Worm (Caenorhabditis elegans) whole organism, midembryonic: ENCODE results near the gene srw-85.

Experiments
- T22C8.4 ChIP-seq: fragments of 200-800 bp; sonication (Bioruptor generic); IDR thresholded peaks from 2 replicates; pipeline ENCODE4 v1.3.6; 2022; ENCODE audit warnings: missing genetic modification characterization, missing compliant biosample characterization
- cog-1 ChIP-seq: sonication (generic microtip); optimal IDR thresholded peaks from 2 replicates; lab custom pipeline; 2016; ENCODE audit warnings: missing genetic modification characterization, missing compliant biosample characterization
- flt-1 ChIP-seq: fragments of 200-800 bp; sonication (Bioruptor generic); IDR thresholded peaks from 2 replicates; pipeline ENCODE4 v1.3.6; 2022; ENCODE audit warnings: missing genetic modification characterization, missing compliant biosample characterization
- klf-2 ChIP-seq: fragments of 200-800 bp; sonication (Bioruptor generic); conservative IDR thresholded peaks from 2 replicates; pipeline ENCODE4 v1.3.6; 2022; ENCODE audit warnings: missing genetic modification reagents, missing genetic modification characterization, missing compliant biosample characterization
- med-1 ChIP-seq: sonication (generic microtip); optimal IDR thresholded peaks from 2 replicates; lab custom pipeline; 2017; ENCODE audit warnings: missing genetic modification characterization, mild to moderate bottlenecking, missing compliant biosample characterization, antibody characterized with exemption, missing genetic modification reagents; ENCODE audit not compliant: insufficient read depth
- ref-1 ChIP-seq: fragments of 200-800 bp; sonication (Bioruptor generic); conservative IDR thresholded peaks from 2 replicates; pipeline ENCODE4 v1.3.6; 2022; ENCODE audit warnings: missing genetic modification reagents, missing genetic modification characterization, missing compliant biosample characterization
- tab-1 ChIP-seq: fragments of 200-800 bp; sonication (Bioruptor generic); IDR thresholded peaks from 2 replicates; pipeline ENCODE4 v1.3.6; 2022; ENCODE audit warnings: missing genetic modification characterization, missing compliant biosample characterization
- ztf-23 ChIP-seq: fragments of 200-800 bp; sonication (Bioruptor generic); IDR thresholded peaks from 2 replicates; pipeline ENCODE4 v1.3.6; 2022; ENCODE audit warnings: missing genetic modification reagents, missing genetic modification characterization, missing compliant biosample characterization
- ztf-29 ChIP-seq: fragments of 200-800 bp; sonication (Bioruptor generic); IDR thresholded peaks from 2 replicates; pipeline ENCODE4 v1.3.6; 2022; ENCODE audit warnings: missing genetic modification reagents, missing genetic modification characterization, missing compliant biosample characterization

The srw-85 gene

DNA sequence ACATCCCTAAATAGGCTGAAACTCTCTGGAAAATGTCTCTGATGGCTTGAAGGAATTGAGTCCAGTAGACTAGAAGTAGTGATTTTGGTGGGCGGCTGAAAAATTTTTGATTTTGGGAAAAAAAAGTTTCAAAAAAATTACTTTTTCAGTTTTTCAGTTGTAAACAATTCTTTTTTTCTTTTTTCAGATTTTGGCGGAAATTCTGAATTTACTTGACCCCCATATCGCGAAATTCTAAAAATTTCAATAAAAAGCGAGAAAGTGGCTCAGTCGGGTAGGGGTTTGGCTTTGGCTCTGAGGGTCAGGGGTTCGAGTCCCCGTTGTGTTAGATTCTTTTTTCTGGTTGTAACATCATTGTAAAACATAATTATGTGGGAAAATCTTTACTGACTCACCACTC is at the start of gene srw-85:
TSS of gene srw-85 (minus strand) at position 101 of the 400 bp plus-strand sequence.
- TF ChIP-seq med-1 (GFP tag; lab: Kevin White, UChicago): no peak
- no peak for TF ChIP-seq klf-2 (GFP tag; lab: Robert Waterston, UW)
- no peak for TF ChIP-seq tab-1 (GFP tag; lab: Robert Waterston, UW)
- no peak for TF ChIP-seq ztf-23
- TF ChIP-seq flt-1 (GFP tag; lab: Robert Waterston, UW): no peak

DNA sequence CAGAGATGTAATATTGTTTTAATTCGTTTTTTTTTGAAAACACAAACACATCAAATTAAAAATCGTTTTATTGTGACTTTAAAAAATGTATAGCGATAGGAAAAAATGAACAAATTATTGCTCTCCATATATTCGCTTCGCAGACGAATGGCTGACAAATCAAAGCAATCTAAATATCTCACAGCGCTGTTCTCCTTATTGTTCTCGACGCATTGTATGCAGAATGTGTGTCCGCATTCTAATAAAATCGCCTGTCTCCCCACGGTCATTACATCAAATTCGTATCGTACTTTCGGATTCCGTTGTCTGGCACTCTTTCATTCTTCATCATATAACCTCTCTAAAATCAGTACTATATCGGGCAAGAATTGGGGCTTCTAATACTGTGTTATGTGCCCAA is 46.9 kb upstream of the srw-85 start, which contains the start of gene Y43F8B.9:
TSS of gene Y43F8B.9 (plus strand) at position 301 of the 400 bp plus-strand sequence.
- TF ChIP-seq ref-1 (GFP tag; lab: Robert Waterston, UW) (no peak), flt-1 (GFP tag; lab: Robert Waterston, UW) (no peak), ztf-29 (no peak), med-1 (GFP tag; lab: Kevin White, UChicago) (no peak), cog-1 (tag; lab: Kevin White, UChicago) (no peak), tab-1 (GFP tag; lab: Robert Waterston, UW) (no peak), klf-2 (GFP tag; lab: Robert Waterston, UW) (no peak), T22C8.4 (GFP tag; lab: Robert Waterston, UW) (no peak), ztf-23 (no peak)

DNA sequence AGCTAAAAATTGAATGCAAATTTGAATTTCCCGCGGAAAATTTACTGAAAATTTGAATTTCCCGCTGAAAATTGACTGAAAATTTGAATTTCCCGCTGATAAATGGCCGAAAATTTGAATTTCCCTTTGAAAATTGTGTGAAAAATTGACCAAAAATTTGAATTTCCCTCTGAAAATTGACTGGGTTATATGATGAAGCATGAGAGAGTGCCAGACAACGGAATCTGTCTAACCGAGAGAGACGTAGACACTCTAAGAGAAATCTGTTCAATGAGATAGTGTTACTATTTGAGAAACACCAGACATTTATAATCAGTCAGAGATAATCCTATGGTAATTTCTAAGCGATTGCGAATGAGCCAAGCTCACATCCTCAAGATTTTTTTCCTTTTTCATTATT is 46.4 kb upstream of the srw-85 start:
- no peak for TF ChIP-seq T22C8.4 (GFP tag; lab: Robert Waterston, UW)
- no peak for TF ChIP-seq med-1 (GFP tag; lab: Kevin White, UChicago)
- TF ChIP-seq flt-1 (GFP tag; lab: Robert Waterston, UW): no peak
- TF ChIP-seq tab-1 (GFP tag; lab: Robert Waterston, UW): no peak
- TF ChIP-seq ztf-29: no peak
- no peak for TF ChIP-seq ref-1 (GFP tag; lab: Robert Waterston, UW)
- no peak for TF ChIP-seq cog-1 (tag; lab: Kevin White, UChicago)

DNA sequence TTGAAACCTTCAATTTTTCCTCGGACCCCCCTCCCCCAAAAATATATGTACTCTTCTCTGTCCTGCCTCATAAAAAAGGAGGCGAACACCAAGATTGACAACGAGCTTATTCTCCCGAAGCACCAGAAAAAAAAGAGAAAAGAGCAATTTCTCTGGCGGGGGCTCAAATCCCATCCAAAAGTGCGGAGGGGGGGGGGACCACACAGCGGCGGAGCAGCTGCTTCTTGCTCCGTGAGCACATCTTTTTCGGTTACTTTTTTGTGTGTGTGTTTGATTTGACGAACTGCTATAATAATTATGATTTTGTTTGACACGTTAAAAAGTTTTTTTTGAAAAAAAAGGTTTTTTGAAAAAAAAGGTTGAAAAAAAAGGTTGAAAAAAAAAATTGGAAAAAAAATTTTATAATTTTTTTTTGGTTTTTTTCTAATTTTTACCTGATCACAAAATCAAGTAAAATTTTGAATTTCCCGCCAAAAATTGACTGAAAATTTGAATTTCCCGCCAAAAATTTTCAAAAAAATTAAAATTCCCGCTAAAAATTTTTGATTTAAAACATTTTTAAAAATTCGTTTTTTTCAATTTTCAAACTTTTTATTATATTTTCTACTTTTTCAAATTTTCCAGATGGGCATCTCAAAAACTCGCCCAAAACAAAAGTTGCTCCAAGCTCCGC is 43.0 kb upstream of the srw-85 start, which contains the start of gene Y43F8B.10:
TSS of gene Y43F8B.10 (plus strand) at position 623 of the 673 bp plus-strand sequence.
- no peak for TF ChIP-seq ztf-29
- TF ChIP-seq T22C8.4 (GFP tag; lab: Robert Waterston, UW): no peak
- TF ChIP-seq ref-1 (GFP tag; lab: Robert Waterston, UW): no peak
- no peak for TF ChIP-seq cog-1 (tag; lab: Kevin White, UChicago)
- TF ChIP-seq flt-1 (GFP tag; lab: Robert Waterston, UW): no peak
- TF ChIP-seq ztf-23: no peak
- TF ChIP-seq med-1 (GFP tag; lab: Kevin White, UChicago): no peak
- TF ChIP-seq tab-1 (GFP tag; lab: Robert Waterston, UW): no peak
- no peak for TF ChIP-seq klf-2 (GFP tag; lab: Robert Waterston, UW)

DNA sequence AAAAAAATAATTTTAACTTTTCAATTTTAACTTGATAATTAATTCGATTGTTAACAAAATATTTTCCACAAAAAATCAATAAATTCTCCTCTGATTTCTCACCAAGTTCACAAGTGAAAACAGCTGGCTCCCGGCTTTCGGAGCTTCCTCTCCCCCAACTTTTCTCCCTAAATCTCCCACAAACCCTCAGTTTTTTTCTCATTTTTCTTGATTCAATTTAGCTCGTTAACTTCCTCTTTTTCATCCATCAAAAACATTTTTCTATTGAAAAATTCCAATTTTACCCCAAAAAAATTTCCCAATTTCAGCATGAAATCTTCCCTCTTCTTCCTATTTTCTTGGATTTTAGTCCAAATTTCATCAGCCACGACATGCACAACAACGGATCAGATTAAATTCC is 39.4 kb upstream of the srw-85 start, which contains the start of gene Y43F8B.11:
TSS of gene Y43F8B.11 (plus strand) at position 301 of the 400 bp plus-strand sequence.
- TF ChIP-seq ztf-23 (no peak), T22C8.4 (GFP tag; lab: Robert Waterston, UW) (no peak), tab-1 (GFP tag; lab: Robert Waterston, UW) (no peak), klf-2 (GFP tag; lab: Robert Waterston, UW) (no peak), ref-1 (GFP tag; lab: Robert Waterston, UW) (no peak), ztf-29 (no peak), flt-1 (GFP tag; lab: Robert Waterston, UW) (no peak), med-1 (GFP tag; lab: Kevin White, UChicago) (no peak), cog-1 (tag; lab: Kevin White, UChicago) (no peak)

DNA sequence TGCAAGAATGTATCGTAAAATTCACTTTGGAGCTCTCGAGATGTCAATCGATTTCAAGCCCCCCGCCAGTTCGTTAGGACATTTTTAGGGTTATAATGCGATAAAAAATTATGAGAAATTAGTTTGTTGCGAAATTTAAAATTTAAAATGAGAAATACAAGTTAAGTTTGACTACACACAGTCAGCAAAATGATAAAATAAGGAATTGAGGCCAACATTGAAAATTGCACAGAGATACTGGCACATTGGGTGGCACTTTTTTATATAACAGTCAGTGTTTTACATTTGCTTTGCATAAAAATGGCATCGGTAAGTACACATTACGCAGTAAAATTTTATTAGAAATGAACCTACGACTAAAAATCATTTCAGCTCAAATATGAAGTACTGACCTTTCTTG is 37.1 kb upstream of the srw-85 start, which contains the start of gene Y43F8B.12:
TSS of gene Y43F8B.12 (plus strand) at position 301 of the 400 bp plus-strand sequence.
- TF ChIP-seq T22C8.4 (GFP tag; lab: Robert Waterston, UW) (no peak), ref-1 (GFP tag; lab: Robert Waterston, UW) (no peak)

DNA sequence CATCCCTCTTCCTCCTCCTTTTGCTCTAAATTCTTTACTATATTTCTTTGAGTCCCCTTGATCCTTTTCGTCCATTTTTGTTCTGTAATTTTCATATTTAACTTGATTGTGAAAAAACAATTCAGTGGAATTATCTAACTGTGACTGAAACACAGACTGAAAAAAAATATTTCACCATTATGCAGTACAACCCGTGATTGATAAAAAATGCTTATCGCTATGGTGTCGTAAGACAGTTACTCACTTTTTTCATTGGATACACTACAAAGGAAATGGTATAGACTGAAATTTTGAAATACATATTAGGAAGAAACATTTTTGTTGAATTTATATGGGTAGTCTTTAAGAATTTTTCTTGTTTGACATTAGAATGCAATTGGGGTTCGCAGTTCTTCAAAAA is 36.6 kb upstream of the srw-85 start, which contains the start of gene Y43F8B.23:
TSS of gene Y43F8B.23 (minus strand) at position 75 of the 400 bp plus-strand sequence.
- TF ChIP-seq klf-2 (GFP tag; lab: Robert Waterston, UW): no peak
- no peak for TF ChIP-seq flt-1 (GFP tag; lab: Robert Waterston, UW)
- no peak for TF ChIP-seq med-1 (GFP tag; lab: Kevin White, UChicago)
- no peak for TF ChIP-seq ref-1 (GFP tag; lab: Robert Waterston, UW)
- TF ChIP-seq tab-1 (GFP tag; lab: Robert Waterston, UW): no peak

DNA sequence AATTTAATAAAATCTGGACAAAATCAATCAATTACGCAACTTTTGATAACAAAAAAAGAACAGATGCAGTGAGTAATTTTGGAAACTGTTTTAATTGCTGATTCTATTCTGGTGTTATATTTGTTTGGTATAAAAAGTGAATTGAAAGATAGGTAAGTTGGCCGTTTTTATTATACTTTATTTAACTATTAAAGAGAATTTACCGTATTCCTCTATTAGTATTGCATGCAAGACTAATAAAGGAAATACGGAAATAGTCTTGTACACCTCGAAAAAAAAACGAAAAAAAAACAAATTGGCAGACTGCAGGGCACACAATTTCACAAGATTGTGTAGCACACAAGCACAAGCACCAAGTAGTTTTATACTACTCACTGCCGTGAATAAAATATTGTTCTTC is 31.7 kb upstream of the srw-85 start, which contains the start of gene Y43F8B.25:
TSS of gene Y43F8B.25 (plus strand) at position 301 of the 400 bp plus-strand sequence.
- TF ChIP-seq cog-1 (tag; lab: Kevin White, UChicago) (no peak), T22C8.4 (GFP tag; lab: Robert Waterston, UW) (no peak), klf-2 (GFP tag; lab: Robert Waterston, UW) (no peak), flt-1 (GFP tag; lab: Robert Waterston, UW) (no peak), ztf-29 (no peak), ref-1 (GFP tag; lab: Robert Waterston, UW) (no peak), tab-1 (GFP tag; lab: Robert Waterston, UW) (no peak), ztf-23 (no peak), med-1 (GFP tag; lab: Kevin White, UChicago) (no peak)

DNA sequence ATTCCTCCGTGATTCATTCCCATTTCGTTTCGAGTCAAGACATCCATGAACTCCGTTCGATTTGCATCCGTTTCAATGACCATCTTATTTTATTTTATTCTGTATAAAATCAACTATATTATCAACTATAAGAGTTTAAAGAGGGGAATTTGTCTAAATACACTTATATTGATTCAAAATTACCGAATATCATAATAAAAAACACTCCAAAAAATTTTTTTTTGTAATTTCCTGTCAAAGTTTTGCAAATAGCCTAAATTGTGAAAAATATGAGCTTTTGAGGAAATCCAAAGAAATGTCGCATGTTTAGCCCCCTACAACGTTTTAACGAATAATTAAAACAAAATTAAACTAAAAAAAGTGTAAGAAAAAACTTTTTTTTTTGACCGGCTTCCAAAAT is 31.1 kb upstream of the srw-85 start, which contains the start of gene Y43F8B.15:
TSS of gene Y43F8B.15 (minus strand) at position 101 of the 400 bp plus-strand sequence.
- TF ChIP-seq T22C8.4 (GFP tag; lab: Robert Waterston, UW) (no peak), flt-1 (GFP tag; lab: Robert Waterston, UW) (no peak), ztf-23 (no peak), ref-1 (GFP tag; lab: Robert Waterston, UW) (no peak), cog-1 (tag; lab: Kevin White, UChicago) (no peak), ztf-29 (no peak), klf-2 (GFP tag; lab: Robert Waterston, UW) (no peak), med-1 (GFP tag; lab: Kevin White, UChicago) (no peak), tab-1 (GFP tag; lab: Robert Waterston, UW) (no peak)
